Fruit fly (Drosophila melanogaster): Measurements from ENCODE around the gene Naprt.

The Naprt gene

DNA sequence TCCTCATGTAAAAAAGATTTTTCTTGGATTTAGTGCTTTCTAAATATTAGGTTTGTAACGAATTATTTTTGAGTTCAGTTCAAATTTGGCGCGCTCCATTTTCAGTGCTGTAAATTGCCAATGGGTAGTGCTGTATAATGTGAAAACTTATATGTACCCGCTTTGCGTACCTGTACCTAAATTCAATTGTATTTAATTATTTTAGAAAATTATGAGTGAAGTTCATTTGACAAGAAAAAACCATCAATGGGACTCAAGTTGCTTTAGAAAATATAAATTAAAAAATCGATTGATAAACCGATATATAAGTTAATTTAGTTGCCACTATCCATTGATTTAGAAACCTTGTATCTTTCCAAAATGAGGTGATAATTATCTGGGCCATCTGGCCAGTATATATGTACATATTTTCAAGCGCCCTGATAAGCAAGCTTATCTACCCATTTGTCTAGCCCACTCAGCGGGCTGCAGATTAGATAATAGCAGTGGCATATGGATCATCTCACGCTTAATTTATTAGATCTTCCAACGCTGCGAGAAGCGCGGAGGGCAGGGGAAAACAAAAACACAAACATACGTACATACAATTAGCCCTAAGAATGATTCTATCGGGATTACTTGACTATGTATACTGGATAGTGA lies 26.4 kb upstream of the Naprt start (continued):
- TF ChIP-seq Bgb (GFP tag; IDR thresholded peaks at IDR 0.05; ENCODE audit: partially characterized antibody) (peak; percentile 41; the same call in 1 of the 2 replicates), CG2678 (tag; optimal IDR thresholded peaks at IDR 0.05) (peak; percentile 24), gem (tag; optimal IDR thresholded peaks at IDR 0.05) (peak; percentile 37), ems (GFP tag; optimal IDR thresholded peaks at IDR 0.05) (peak; percentile 37), CG18476 (GFP tag; optimal IDR thresholded peaks at IDR 0.05) (no peak), CG2116 (GFP tag; optimal IDR thresholded peaks at IDR 0.05) (peak; percentile 14), CG1647 (GFP tag; optimal IDR thresholded peaks at IDR 0.05) (peak; percentile 2), onecut (GFP tag; IDR thresholded peaks at IDR 0.05) (0 out of 2 replicates have a peak, but pooled peaks have one; percentile 12), CG15696 (tag; optimal IDR thresholded peaks at IDR 0.05) (no peak), CrebB (tag; optimal IDR thresholded peaks at IDR 0.05) (peak; percentile 4), ATbp (GFP tag; optimal IDR thresholded peaks at IDR 0.05) (peak; percentile 29), Atf3 (GFP tag; optimal IDR thresholded peaks at IDR 0.05) (no peak), dpn (GFP tag; optimal IDR thresholded peaks at IDR 0.05) (peak in 1 of 2 experiments; percentile 27), CG34422 (GFP tag; IDR thresholded peaks at IDR 0.05) (0 out of 3 replicates have a peak, but pooled peaks have one; percentile 14), tna (GFP tag; IDR thresholded peaks at IDR 0.05; ENCODE audit: partially characterized antibody) (no peak), NFAT (GFP tag; IDR thresholded peaks at IDR 0.05) (peak; percentile 19; the same call in 1 of the 2 replicates), schlank (tag; optimal IDR thresholded peaks at IDR 0.05) (no peak), CG10654 (GFP tag; optimal IDR thresholded peaks at IDR 0.05) (peak; percentile 31), CG11247 (GFP tag; IDR thresholded peaks at IDR 0.05) (no peak), stc (GFP tag; IDR thresholded peaks at IDR 0.05) (no peak), tap (tag; optimal IDR thresholded peaks at IDR 0.05) (peak; percentile 10), Vsx1 (GFP tag; optimal IDR thresholded peaks at IDR 0.05) (peak; percentile 37), Max (GFP tag; optimal IDR thresholded peaks at IDR 0.05) (peak; percentile 5), CG31224 (GFP tag; IDR thresholded peaks at IDR 0.05) (no peak), Myb (GFP tag; optimal IDR thresholded peaks at IDR 0.05) (peak; percentile 60), pros (GFP tag; optimal IDR thresholded peaks at IDR 0.05) (peak; percentile 9), Trl (optimal IDR thresholded peaks at IDR 0.05) (no peak), Trl (GFP tag; optimal IDR thresholded peaks at IDR 0.05) (peak; percentile 12), CG12391 (tag; optimal IDR thresholded peaks at IDR 0.05) (peak; percentile 29), mam (GFP tag; optimal IDR thresholded peaks at IDR 0.05) (peak; percentile 53), CG3281 (GFP tag; optimal IDR thresholded peaks at IDR 0.05) (peak; percentile 23), kni (GFP tag; optimal IDR thresholded peaks at IDR 0.05) (peak; percentile 28), CG17328 (GFP tag; IDR thresholded peaks at IDR 0.05) (no peak), CG7987 (GFP tag; optimal IDR thresholded peaks at IDR 0.05) (no peak), CG11504 (tag; optimal IDR thresholded peaks at IDR 0.05) (peak; percentile 13), pzg (GFP tag; optimal IDR thresholded peaks at IDR 0.05) (peak; percentile 56), twi (tag; optimal IDR thresholded peaks at IDR 0.05) (peak; percentile 34), Pdp1 (GFP tag; optimal IDR thresholded peaks at IDR 0.05) (peak in 1 of 2 experiments; percentile 28), luna (GFP tag; optimal IDR thresholded peaks at IDR 0.05) (peak; percentile 18), Nf-YB (GFP tag; optimal IDR thresholded peaks at IDR 0.05) (no peak), bab2 (GFP tag; optimal IDR thresholded peaks at IDR 0.05) (no peak), CG10543 (GFP tag; optimal IDR thresholded peaks at IDR 0.05) (peak; percentile 5), CG8924 (tag; optimal IDR thresholded peaks at IDR 0.05) (peak; percentile 15), Hr3 (GFP tag; optimal IDR thresholded peaks at IDR 0.05) (peak; percentile 12), lilli (GFP tag; optimal IDR thresholded peaks at IDR 0.05) (peak; percentile 63), Dp (GFP tag; optimal IDR thresholded peaks at IDR 0.05) (peak; percentile 92), cwo (GFP tag; optimal IDR thresholded peaks at IDR 0.05) (peak; percentile 12), sug (tag; optimal IDR thresholded peaks at IDR 0.05) (peak; percentile 76), aop (GFP tag; IDR thresholded peaks at IDR 0.05) (no peak)
